Worm (Caenorhabditis elegans) whole organism, L3 larva: Measurements from ENCODE around the gene spp-30.

ENCODE experiments used
- daf-12 ChIP-seq: fragments of 150-350 bp; optimal IDR thresholded peaks from 2 replicates; lab custom pipeline; 2014; ENCODE audit warnings: missing biosample characterization, missing genetic modification reagents, missing genetic modification characterization
- eor-1 ChIP-seq, 2 experiments: fragments of 150-350 bp; optimal IDR thresholded peaks; 2 replicates each; lab custom pipeline; 2014 to 2018; ENCODE audit warnings: missing biosample characterization in 2 of 2, missing genetic modification characterization in 2 of 2
- mdl-1 ChIP-seq: fragments of 150-350 bp; optimal IDR thresholded peaks from 2 replicates; lab custom pipeline; 2014; ENCODE audit warnings: missing biosample characterization, missing genetic modification characterization
- pha-4 ChIP-seq: fragments of 150-350 bp; optimal IDR thresholded peaks from 2 replicates; lab custom pipeline; 2014; ENCODE audit warnings: missing biosample characterization, missing genetic modification reagents, missing genetic modification characterization
- pqm-1 ChIP-seq: fragments of 150-350 bp; optimal IDR thresholded peaks from 2 replicates; lab custom pipeline; 2017; ENCODE audit warnings: missing biosample characterization, missing genetic modification characterization, inconsistent platforms
- unc-39 ChIP-seq: sonication (generic microtip); optimal IDR thresholded peaks from 4 replicates; lab custom pipeline; 2017; ENCODE audit warnings: missing biosample characterization, missing genetic modification characterization
- ztf-4 ChIP-seq: fragments of 150-350 bp; optimal IDR thresholded peaks from 2 replicates; lab custom pipeline; 2014; ENCODE audit warnings: missing biosample characterization, missing genetic modification characterization

DNA sequence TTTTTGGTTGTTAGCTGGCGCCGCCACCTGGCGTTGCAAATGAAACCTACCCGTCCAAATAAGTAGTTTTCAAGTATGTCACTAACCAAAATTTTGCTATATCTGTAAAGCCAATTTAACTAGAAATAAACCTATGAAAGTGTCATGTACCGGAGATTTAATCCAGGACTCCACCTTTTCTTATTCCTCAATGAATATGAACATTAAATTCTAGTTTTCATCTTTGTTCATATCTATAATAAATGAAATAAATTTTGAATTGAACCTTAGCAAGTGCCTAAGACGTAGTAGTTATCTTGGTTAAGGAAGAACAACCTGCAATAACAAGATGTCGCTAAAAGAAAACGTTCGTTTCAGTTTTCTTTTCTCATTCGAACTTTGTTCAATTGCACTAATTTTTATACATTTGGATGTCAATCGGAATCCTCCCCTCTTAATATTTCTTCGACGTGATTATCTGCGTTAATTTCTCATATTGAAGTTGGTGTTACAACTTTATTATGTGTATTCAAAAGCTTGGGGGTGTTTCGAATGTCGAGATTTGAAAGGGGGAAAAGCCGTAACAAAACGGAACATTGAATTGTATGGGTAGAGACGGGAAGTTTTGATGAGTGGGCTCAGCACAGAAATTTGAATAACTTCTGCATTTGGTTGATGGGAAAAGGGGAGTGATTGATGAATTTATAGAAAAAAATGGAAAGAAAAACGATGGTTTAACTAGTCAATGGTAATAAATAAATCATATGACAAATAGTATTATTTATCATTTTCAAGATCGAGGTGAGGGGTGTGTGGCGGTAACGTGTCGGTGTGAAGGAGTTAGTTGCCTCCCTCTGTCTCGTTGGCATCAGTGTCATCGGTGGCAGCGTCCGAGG lies 25.0 kb downstream of the spp-30 start:
- TF ChIP-seq ztf-4 (tag; lab: Kevin White, UChicago) (peak; percentile 45), pha-4 (tag; lab: Kevin White, UChicago) (peak; percentile 5), mdl-1 (tag; lab: Kevin White, UChicago) (no peak), unc-39 (no peak), eor-1 (tag; optimal IDR thresholded peaks at IDR 0.05; lab: Kevin White, UChicago) (no peak), pqm-1 (tag; lab: Kevin White, UChicago) (no peak), daf-12 (tag; lab: Kevin White, UChicago) (no peak)
